Worm (Caenorhabditis elegans): ENCODE data around the gene arf-6.

DNA sequence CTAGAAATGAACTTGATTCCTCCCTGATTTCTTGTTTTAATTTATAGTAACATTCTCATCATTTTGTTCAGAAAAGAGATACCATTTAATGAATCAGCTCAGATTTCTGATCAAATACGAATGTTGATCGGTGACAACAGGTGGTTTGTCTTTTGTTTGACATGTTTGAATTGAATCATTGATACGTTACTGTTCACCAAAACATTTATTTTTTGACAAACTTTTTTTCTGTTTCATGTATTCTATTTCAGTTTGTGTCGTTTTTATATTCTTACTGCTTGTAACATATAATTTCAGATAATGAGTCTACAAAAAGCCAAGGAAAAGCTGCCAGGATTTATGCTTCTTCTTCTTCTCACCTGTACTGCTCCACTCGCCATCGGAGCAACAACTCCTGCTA is 22.8 kb upstream of the arf-6 start, which contains the start of gene nep-24:
- TF ChIP-seq cebp-1 (GFP tag; IDR thresholded peaks at IDR 0.05) (no peak), cebp-1 (tag; optimal IDR thresholded peaks at IDR 0.05) (no peak), F33H1.4 (GFP tag; IDR thresholded peaks at IDR 0.05) (no peak), hmg-1.2 (GFP tag; IDR thresholded peaks at IDR 0.05) (no peak), ztf-25 (GFP tag; IDR thresholded peaks at IDR 0.05) (no peak), ceh-40 (GFP tag; IDR thresholded peaks at IDR 0.05) (no peak), him-1 (tag; optimal IDR thresholded peaks at IDR 0.05) (no peak), ama-1 (optimal IDR thresholded peaks at IDR 0.05) (no peak), ama-1 (GFP tag; optimal IDR thresholded peaks at IDR 0.05) (no peak), pha-4 (tag; optimal IDR thresholded peaks at IDR 0.05) (no peak), lin-35 (GFP tag; optimal IDR thresholded peaks at IDR 0.05) (no peak)
